Worm (Caenorhabditis elegans): ENCODE data around the gene gln-2.

ce11 chrIII:9963447-9963846 lies 18.8 kb upstream of the gln-2 start:
- no peak for TF ChIP-seq nfya-2 (GFP tag; IDR thresholded peaks at IDR 0.05)
- no peak for TF ChIP-seq unc-62 (GFP tag; optimal IDR thresholded peaks at IDR 0.05)
